Worm (Caenorhabditis elegans): Measurements from ENCODE around the gene Y55B1BR.8.

- TF ChIP-seq ztf-11 (tag; optimal IDR thresholded peaks at IDR 0.05), result no peak
- no peak for TF ChIP-seq unc-86 (tag; optimal IDR thresholded peaks at IDR 0.05)
These were observed 9.8 kb upstream of the Y55B1BR.8 start, which contains the start of gene affl-2 for ce11 chrIII:434361-434941.
